Worm (Caenorhabditis elegans): ENCODE data around the gene EEED8.4.

ce11 chrII:5391447-5391846 lies 17.7 kb upstream of the EEED8.4 start:
- TF ChIP-seq snpc-4 (tag; optimal IDR thresholded peaks at IDR 0.05) (no peak), unc-62 (GFP tag; optimal IDR thresholded peaks at IDR 0.05) (no peak), ZK546.5 (tag; optimal IDR thresholded peaks at IDR 0.05) (no peak), R02D3.7 (tag; optimal IDR thresholded peaks at IDR 0.05) (no peak), lsy-2 (tag; optimal IDR thresholded peaks at IDR 0.05) (no peak), nhr-237 (tag; optimal IDR thresholded peaks at IDR 0.05) (no peak), skn-1 (tag; optimal IDR thresholded peaks at IDR 0.05) (no peak), ceh-82 (tag; optimal IDR thresholded peaks at IDR 0.05) (no peak), blmp-1 (tag; optimal IDR thresholded peaks at IDR 0.05; ENCODE audit: insufficient read depth) (no peak), aly-2 (tag; optimal IDR thresholded peaks at IDR 0.05) (no peak), ama-1 (optimal IDR thresholded peaks at IDR 0.05) (no peak), elt-1 (tag; optimal IDR thresholded peaks at IDR 0.05) (no peak)

All from whole organism, L2 larva.